Worm (Caenorhabditis elegans) whole organism, L3 larva: Measurements from ENCODE around the gene M28.10.

Source experiments
- ama-1 ChIP-seq: fragments of 150-350 bp; optimal IDR thresholded peaks from 2 replicates; lab custom pipeline; 2018
- ceh-82 ChIP-seq: fragments of 150-350 bp; optimal IDR thresholded peaks from 2 replicates; lab custom pipeline; 2014; ENCODE audit warnings: missing biosample characterization, missing genetic modification characterization
- egl-27 ChIP-seq: sonication (generic microtip); optimal IDR thresholded peaks from 4 replicates; lab custom pipeline; 2017; ENCODE audit warnings: missing biosample characterization, missing genetic modification reagents, missing genetic modification characterization
- elt-3 ChIP-seq, 3 experiments: fragments of 150-350 bp in 1 of 3; sonication (generic microtip) in 2 of 3; optimal IDR thresholded peaks; 2 replicates in 2 of 3; 4 replicates in 1 of 3; lab custom pipeline; 2014 to 2017; ENCODE audit warnings: missing biosample characterization in 3 of 3, missing genetic modification characterization in 3 of 3
- nfya-1 ChIP-seq: sonication (generic microtip); optimal IDR thresholded peaks from 2 replicates; lab custom pipeline; 2017; ENCODE audit warnings: missing genetic modification characterization, mild to moderate bottlenecking, missing compliant biosample characterization, antibody characterized with exemption, moderate library complexity; ENCODE audit not compliant: insufficient read depth
- nhr-12 ChIP-seq: fragments of 150-350 bp; optimal IDR thresholded peaks from 2 replicates; lab custom pipeline; 2014; ENCODE audit warnings: missing biosample characterization, missing genetic modification characterization
- nhr-28 ChIP-seq: fragments of 150-350 bp; optimal IDR thresholded peaks from 2 replicates; lab custom pipeline; 2014; ENCODE audit warnings: missing biosample characterization, missing genetic modification characterization
- nhr-76 ChIP-seq: fragments of 150-350 bp; sonication (generic microtip); optimal IDR thresholded peaks from 5 replicates; lab custom pipeline; 2014; ENCODE audit warnings: missing biosample characterization, missing genetic modification characterization
- nhr-77 ChIP-seq: fragments of 150-350 bp; optimal IDR thresholded peaks from 2 replicates; lab custom pipeline; 2014; ENCODE audit warnings: missing biosample characterization, missing genetic modification characterization
- pqm-1 ChIP-seq: fragments of 150-350 bp; optimal IDR thresholded peaks from 2 replicates; lab custom pipeline; 2017; ENCODE audit warnings: missing biosample characterization, missing genetic modification characterization, inconsistent platforms
- unc-39 ChIP-seq: sonication (generic microtip); optimal IDR thresholded peaks from 4 replicates; lab custom pipeline; 2017; ENCODE audit warnings: missing biosample characterization, missing genetic modification characterization
- unc-62 ChIP-seq: fragments of 150-350 bp; sonication (generic microtip); optimal IDR thresholded peaks from 4 replicates; lab custom pipeline; 2014; ENCODE audit warnings: missing biosample characterization, missing genetic modification reagents, missing genetic modification characterization

ce11 chrII:10603560-10603959, 43.8 kb upstream of the M28.10 start:
- TF ChIP-seq pqm-1 (tag; lab: Kevin White, UChicago) (no peak), elt-3 (tag; optimal IDR thresholded peaks at IDR 0.05; lab: Kevin White, UChicago) (no peak), nhr-77 (tag; lab: Kevin White, UChicago) (no peak), egl-27 (tag; lab: Kevin White, UChicago) (no peak), ama-1 (lab: Kevin White, UChicago) (no peak), nhr-28 (tag; lab: Kevin White, UChicago) (no peak), unc-39 (tag; lab: Kevin White, UChicago) (no peak), nhr-76 (tag; lab: Kevin White, UChicago) (no peak), nhr-12 (tag; lab: Kevin White, UChicago) (no peak), nfya-1 (tag; lab: Kevin White, UChicago) (peak; percentile 81), ceh-82 (tag; lab: Kevin White, UChicago) (no peak), unc-62 (GFP tag; lab: Kevin White, UChicago) (no peak)
